Worm (Caenorhabditis elegans): ENCODE results near the gene haf-7.

haf-7 gene

ce11 chrV:14797886-14798285 lies 24.8 kb downstream of the haf-7 start:
- TF ChIP-seq ham-2 (GFP tag; optimal IDR thresholded peaks at IDR 0.05) (no peak), elt-3 (tag; optimal IDR thresholded peaks at IDR 0.05) (no peak), unc-120 (tag; optimal IDR thresholded peaks at IDR 0.05; ENCODE audit: poor library complexity, severe bottlenecking) (no peak), zip-8 (tag; optimal IDR thresholded peaks at IDR 0.05) (no peak), lsy-2 (tag; optimal IDR thresholded peaks at IDR 0.05) (no peak), drap-1 (GFP tag; optimal IDR thresholded peaks at IDR 0.05) (no peak), ceh-43 (GFP tag; optimal IDR thresholded peaks at IDR 0.05) (no peak), ces-1 (GFP tag; optimal IDR thresholded peaks at IDR 0.05) (no peak), ceh-39 (tag; optimal IDR thresholded peaks at IDR 0.05) (no peak), cnd-1 (tag; optimal IDR thresholded peaks at IDR 0.05) (no peak), nhr-2 (tag; optimal IDR thresholded peaks at IDR 0.05) (no peak), M03D4.4 (tag; optimal IDR thresholded peaks at IDR 0.05) (no peak), lin-13 (tag; optimal IDR thresholded peaks at IDR 0.05) (no peak), pha-4 (tag; optimal IDR thresholded peaks at IDR 0.05) (no peak), elt-1 (tag; optimal IDR thresholded peaks at IDR 0.05; ENCODE audit: borderline replicate concordance, insufficient read depth) (no peak)

- peak; percentile 65 for TF ChIP-seq hlh-1 (tag; optimal IDR thresholded peaks at IDR 0.05)
- TF ChIP-seq unc-62 (GFP tag; optimal IDR thresholded peaks at IDR 0.05), result peak; percentile 86
- TF ChIP-seq unc-120 (tag; optimal IDR thresholded peaks at IDR 0.05; ENCODE audit: poor library complexity, severe bottlenecking), result peak; percentile 40
- no peak for TF ChIP-seq ceh-39 (tag; optimal IDR thresholded peaks at IDR 0.05)
- TF ChIP-seq nhr-76 (tag; optimal IDR thresholded peaks at IDR 0.05), result no peak
Observed at ce11 chrV:14800402-14800801, 27.3 kb downstream of the haf-7 start.

- TF ChIP-seq mep-1 (tag; optimal IDR thresholded peaks at IDR 0.05), result no peak
- peak; percentile 24 for TF ChIP-seq hlh-1 (tag; optimal IDR thresholded peaks at IDR 0.05)
- peak; percentile 91 for TF ChIP-seq ham-2 (GFP tag; optimal IDR thresholded peaks at IDR 0.05)
- no peak for TF ChIP-seq sem-2 (GFP tag; optimal IDR thresholded peaks at IDR 0.05)
- peak; percentile 65 for TF ChIP-seq elt-1 (tag; optimal IDR thresholded peaks at IDR 0.05; ENCODE audit: borderline replicate concordance, insufficient read depth)
- TF ChIP-seq elt-3 (tag; optimal IDR thresholded peaks at IDR 0.05), result peak; percentile 44
- no peak for TF ChIP-seq ceh-43 (GFP tag; optimal IDR thresholded peaks at IDR 0.05)
- peak; percentile 78 for TF ChIP-seq unc-62 (GFP tag; optimal IDR thresholded peaks at IDR 0.05)
- TF ChIP-seq lin-13 (tag; optimal IDR thresholded peaks at IDR 0.05), result no peak
- no peak for TF ChIP-seq unc-120 (tag; optimal IDR thresholded peaks at IDR 0.05; ENCODE audit: poor library complexity, severe bottlenecking)
- peak; percentile 50 for TF ChIP-seq nhr-2 (tag; optimal IDR thresholded peaks at IDR 0.05)
Observed at ce11 chrV:14806204-14806737, 33.2 kb downstream of the haf-7 start.

ce11 chrV:14813566-14813965 lies 40.5 kb downstream of the haf-7 start:
- TF ChIP-seq lsy-2 (tag; optimal IDR thresholded peaks at IDR 0.05) (peak; percentile 85), elt-3 (tag; optimal IDR thresholded peaks at IDR 0.05) (no peak), nhr-76 (tag; optimal IDR thresholded peaks at IDR 0.05) (no peak), drap-1 (GFP tag; optimal IDR thresholded peaks at IDR 0.05) (no peak), flh-1 (GFP tag; optimal IDR thresholded peaks at IDR 0.05) (no peak)

- TF ChIP-seq unc-62 (GFP tag; optimal IDR thresholded peaks at IDR 0.05) (no peak), ham-2 (GFP tag; optimal IDR thresholded peaks at IDR 0.05) (no peak), snpc-4 (tag; optimal IDR thresholded peaks at IDR 0.05) (no peak), nhr-2 (tag; optimal IDR thresholded peaks at IDR 0.05) (no peak), unc-120 (tag; optimal IDR thresholded peaks at IDR 0.05; ENCODE audit: poor library complexity, severe bottlenecking) (no peak), lin-32 (GFP tag; optimal IDR thresholded peaks at IDR 0.05) (no peak), zip-8 (tag; optimal IDR thresholded peaks at IDR 0.05) (no peak), ztf-11 (tag; optimal IDR thresholded peaks at IDR 0.05) (no peak), nhr-28 (tag; optimal IDR thresholded peaks at IDR 0.05) (no peak), elt-1 (tag; optimal IDR thresholded peaks at IDR 0.05; ENCODE audit: borderline replicate concordance, insufficient read depth) (no peak), nhr-12 (tag; optimal IDR thresholded peaks at IDR 0.05) (no peak), lsy-2 (tag; optimal IDR thresholded peaks at IDR 0.05) (no peak), bed-3 (GFP tag; optimal IDR thresholded peaks at IDR 0.05) (no peak), mls-2 (tag; optimal IDR thresholded peaks at IDR 0.05) (no peak), mab-5 (tag; optimal IDR thresholded peaks at IDR 0.05) (no peak), mep-1 (tag; optimal IDR thresholded peaks at IDR 0.05) (no peak), ces-1 (GFP tag; optimal IDR thresholded peaks at IDR 0.05) (no peak), cnd-1 (tag; optimal IDR thresholded peaks at IDR 0.05) (no peak), drap-1 (GFP tag; optimal IDR thresholded peaks at IDR 0.05) (no peak), ceh-39 (tag; optimal IDR thresholded peaks at IDR 0.05) (no peak)
Observed at ce11 chrV:14815500-14815899, 42.4 kb downstream of the haf-7 start, which contains the start of gene rin-1. rin-1 (minus strand) TSS chrV:14815600.
